Worm (Caenorhabditis elegans): ENCODE results near the gene M199.136.

Gene M199.136

ce11 chrIV:15168442-15168841 is 50.0 kb downstream of the M199.136 start:
- TF ChIP-seq flt-1 (GFP tag; IDR thresholded peaks at IDR 0.05) (no peak), ztf-29 (GFP tag; IDR thresholded peaks at IDR 0.05) (no peak), cog-1 (tag; optimal IDR thresholded peaks at IDR 0.05) (no peak), tab-1 (GFP tag; IDR thresholded peaks at IDR 0.05) (no peak), klf-2 (GFP tag; conservative IDR thresholded peaks at IDR 0.05) (no peak), ztf-23 (GFP tag; IDR thresholded peaks at IDR 0.05) (no peak), T22C8.4 (GFP tag; IDR thresholded peaks at IDR 0.05) (no peak), ref-1 (GFP tag; conservative IDR thresholded peaks at IDR 0.05) (no peak), med-1 (GFP tag; optimal IDR thresholded peaks at IDR 0.05; ENCODE audit: insufficient read depth) (no peak)
